Worm (Caenorhabditis elegans): ENCODE results near the gene C41A3.2.

The C41A3.2 gene

DNA sequence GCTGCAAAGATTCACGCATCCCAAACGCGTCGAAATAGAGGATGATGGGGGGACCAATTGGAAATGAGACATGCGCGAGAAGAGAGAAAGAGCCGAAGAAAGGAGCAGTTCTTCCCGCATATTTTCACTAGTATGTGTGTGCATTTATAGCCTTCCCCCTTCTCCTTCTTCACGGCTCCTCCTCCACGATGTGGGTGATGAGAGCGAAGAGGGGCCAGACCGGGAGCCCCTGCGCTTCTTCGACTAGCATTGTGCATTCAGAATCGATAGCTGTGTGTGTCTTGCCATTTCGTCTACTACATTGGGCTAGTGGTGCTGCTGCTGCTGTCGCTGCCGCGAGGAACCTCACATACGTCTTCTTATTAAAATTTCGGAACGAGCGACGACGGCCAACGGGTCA is 45.9 kb downstream of the C41A3.2 start, which contains the start of gene jkk-1 (continued):
- no peak for TF ChIP-seq mxl-2 (GFP tag; conservative IDR thresholded peaks at IDR 0.05)
- TF ChIP-seq egl-43 (GFP tag; IDR thresholded peaks at IDR 0.05): 0 out of 2 replicates have a peak, but pooled peaks have one; percentile 44
- no peak for TF ChIP-seq hlh-30 (tag; optimal IDR thresholded peaks at IDR 0.05; ENCODE audit: insufficient read depth)
- no peak for TF ChIP-seq Y105C5A.15 (GFP tag; IDR thresholded peaks at IDR 0.05)
- TF ChIP-seq lin-15B (tag; optimal IDR thresholded peaks at IDR 0.05): no peak
- TF ChIP-seq nhr-10 (tag; optimal IDR thresholded peaks at IDR 0.05): no peak
- no peak for TF ChIP-seq ctbp-1 (GFP tag; IDR thresholded peaks at IDR 0.05)
- no peak for TF ChIP-seq unc-39 (tag; optimal IDR thresholded peaks at IDR 0.05)
- no peak for TF ChIP-seq zfp-3 (GFP tag; conservative IDR thresholded peaks at IDR 0.05)
- TF ChIP-seq lin-1 (GFP tag; IDR thresholded peaks at IDR 0.05): no peak
- no peak for TF ChIP-seq mdt-29 (GFP tag; IDR thresholded peaks at IDR 0.05)
- peak; percentile 90 for TF ChIP-seq aha-1 (tag)
- TF ChIP-seq aly-2 (tag; optimal IDR thresholded peaks at IDR 0.05): no peak
- no peak for TF ChIP-seq nhr-102 (tag; optimal IDR thresholded peaks at IDR 0.05)
- TF ChIP-seq F37D6.2 (tag; optimal IDR thresholded peaks at IDR 0.05): no peak
- TF ChIP-seq duxl-1 (tag; optimal IDR thresholded peaks at IDR 0.05; ENCODE audit: poor library complexity): no peak
- no peak for TF ChIP-seq nhr-28 (tag; optimal IDR thresholded peaks at IDR 0.05)
- TF ChIP-seq mxl-3 (GFP tag; optimal IDR thresholded peaks at IDR 0.05): peak; percentile 2
- no peak for TF ChIP-seq madf-9 (GFP tag; conservative IDR thresholded peaks at IDR 0.05)
- TF ChIP-seq vab-7 (GFP tag; IDR thresholded peaks at IDR 0.05): 0 out of 2 replicates have a peak, but pooled peaks have one; percentile 28
- TF ChIP-seq set-16 (GFP tag; IDR thresholded peaks at IDR 0.05): peak; percentile 57
- no peak for TF ChIP-seq daf-16 (GFP tag; optimal IDR thresholded peaks at IDR 0.05)
- no peak for TF ChIP-seq daf-16 (tag; optimal IDR thresholded peaks at IDR 0.05)
- peak; percentile 69 for TF ChIP-seq rbr-2 (tag; optimal IDR thresholded peaks at IDR 0.05)
- TF ChIP-seq F10B5.3 (tag; optimal IDR thresholded peaks at IDR 0.05): no peak

DNA sequence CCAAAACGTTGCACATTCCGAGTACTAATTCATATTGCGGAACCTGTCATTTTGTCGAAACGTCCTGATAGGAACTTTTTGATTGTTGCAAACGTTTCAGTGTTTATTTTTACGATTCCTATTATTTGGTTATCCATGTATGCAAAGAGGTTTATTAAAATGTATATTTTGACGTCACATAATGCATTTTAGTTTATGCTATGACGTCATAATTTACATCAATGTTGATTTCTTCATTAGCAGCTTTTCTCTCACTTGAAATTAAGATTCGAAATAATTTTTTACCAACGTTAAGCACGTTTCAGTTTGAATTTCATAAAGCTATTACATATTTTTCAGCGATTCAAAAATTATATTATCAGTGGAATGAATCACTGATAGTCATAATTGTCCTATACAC is 47.5 kb downstream of the C41A3.2 start:
- no peak for TF ChIP-seq arid-1 (GFP tag; conservative IDR thresholded peaks at IDR 0.05)
- TF ChIP-seq tag-97 (GFP tag; IDR thresholded peaks at IDR 0.05): no peak
- no peak for TF ChIP-seq snpc-1.2 (GFP tag; IDR thresholded peaks at IDR 0.05)
- no peak for TF ChIP-seq ces-1 (GFP tag; optimal IDR thresholded peaks at IDR 0.05)
- TF ChIP-seq rbr-2 (tag; optimal IDR thresholded peaks at IDR 0.05): no peak

DNA sequence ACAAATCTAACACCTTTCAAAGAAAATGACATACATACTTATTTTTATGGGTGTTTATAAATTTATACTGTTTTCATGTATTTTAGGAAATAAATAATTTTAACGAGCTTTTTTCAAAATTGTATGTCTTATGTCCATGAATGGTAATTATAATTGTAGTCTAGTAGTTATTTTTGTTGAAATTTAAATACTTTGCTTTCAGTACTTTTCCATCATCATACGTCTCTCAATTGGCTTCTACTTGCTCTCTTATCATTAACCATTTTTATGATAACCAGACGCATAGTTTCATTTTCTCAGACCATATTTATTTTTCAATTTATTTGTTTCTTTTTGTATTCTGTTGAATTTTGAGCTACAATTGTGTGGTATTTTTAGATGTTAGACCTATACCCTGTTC is 48.7 kb downstream of the C41A3.2 start, which contains the start of gene F35C8.5:
Gene F35C8.5 (plus strand): TSS at position 377 of the 400 bp plus-strand sequence.
- TF ChIP-seq daf-16 (GFP tag; optimal IDR thresholded peaks at IDR 0.05) (no peak), daf-16 (tag; optimal IDR thresholded peaks at IDR 0.05) (peak; percentile 76), dmd-8 (GFP tag; IDR thresholded peaks at IDR 0.05) (no peak), lir-3 (tag; optimal IDR thresholded peaks at IDR 0.05) (no peak), ztf-11 (tag; optimal IDR thresholded peaks at IDR 0.05) (no peak), ceh-20 (GFP tag; IDR thresholded peaks at IDR 0.05) (no peak), zfp-2 (tag; optimal IDR thresholded peaks at IDR 0.05) (no peak), lin-38 (GFP tag; IDR thresholded peaks at IDR 0.05) (no peak), nhr-111 (GFP tag; optimal IDR thresholded peaks at IDR 0.05) (no peak), php-3 (GFP tag; IDR thresholded peaks at IDR 0.05) (0 out of 2 replicates have a peak, but pooled peaks have one; percentile 44), zfp-3 (GFP tag; conservative IDR thresholded peaks at IDR 0.05) (no peak), nhr-77 (tag; optimal IDR thresholded peaks at IDR 0.05) (peak; percentile 34), pqm-1 (tag; optimal IDR thresholded peaks at IDR 0.05) (peak; percentile 53), ceh-82 (tag; optimal IDR thresholded peaks at IDR 0.05) (no peak), hlh-30 (tag; optimal IDR thresholded peaks at IDR 0.05; ENCODE audit: insufficient read depth) (no peak), daf-8 (GFP tag; IDR thresholded peaks at IDR 0.05) (no peak), D1046.2 (GFP tag; IDR thresholded peaks at IDR 0.05) (no peak), skn-1 (tag; optimal IDR thresholded peaks at IDR 0.05) (no peak), dmd-6 (GFP tag; IDR thresholded peaks at IDR 0.05) (0 out of 2 replicates have a peak, but pooled peaks have one; percentile 6), ces-1 (GFP tag; optimal IDR thresholded peaks at IDR 0.05) (no peak), unc-39 (tag; optimal IDR thresholded peaks at IDR 0.05) (no peak), nhr-6 (tag; optimal IDR thresholded peaks at IDR 0.05) (no peak), dve-1 (tag; optimal IDR thresholded peaks at IDR 0.05; ENCODE audit: insufficient read depth) (peak; percentile 35), R02D3.7 (tag; optimal IDR thresholded peaks at IDR 0.05) (no peak), nhr-28 (tag; optimal IDR thresholded peaks at IDR 0.05) (peak; percentile 52), mes-2 (tag; optimal IDR thresholded peaks at IDR 0.05; ENCODE audit: poor library complexity, severe bottlenecking) (no peak), mxl-2 (GFP tag; conservative IDR thresholded peaks at IDR 0.05) (no peak), mdl-1 (tag; optimal IDR thresholded peaks at IDR 0.05) (no peak)

Measured in whole organism, L4 larva.